Fruit fly (Drosophila melanogaster) whole organism, embryonic: Measurements from ENCODE around the gene kirre.

Experiments
- Atf-2 ChIP-seq: fragments of 200-800 bp; sonication (Bioruptor generic); optimal IDR thresholded peaks from 2 replicates; lab custom pipeline; 2016; ENCODE audit warnings: missing biosample characterization, missing genetic modification characterization
- CG10543 ChIP-seq: fragments of 200-800 bp; sonication (Bioruptor generic); optimal IDR thresholded peaks from 3 replicates; lab custom pipeline; 2017; ENCODE audit warnings: missing biosample characterization, mild to moderate bottlenecking, missing genetic modification characterization, moderate library complexity
- CG10654 ChIP-seq: fragments of 200-800 bp; sonication (Bioruptor generic); optimal IDR thresholded peaks from 2 replicates; lab custom pipeline; 2016; ENCODE audit warnings: missing biosample characterization, missing genetic modification characterization
- CG11093 ChIP-seq: fragments of 200-800 bp; sonication (Bioruptor generic); IDR thresholded peaks from 3 replicates; pipeline ENCODE4 v1.3.6; 2022; ENCODE audit warnings: missing biosample characterization, missing genetic modification characterization
- CG11247 ChIP-seq: fragments of 200-800 bp; sonication (Bioruptor generic); IDR thresholded peaks from 2 replicates; pipeline ENCODE4 v1.3.6; 2022; ENCODE audit warnings: missing biosample characterization, missing genetic modification characterization
- CG14710 ChIP-seq: fragments of 200-800 bp; sonication (Bioruptor generic); optimal IDR thresholded peaks from 3 replicates; lab custom pipeline; 2019; ENCODE audit warnings: missing biosample characterization, mild to moderate bottlenecking, missing genetic modification characterization, moderate library complexity
- CG14965 ChIP-seq: fragments of 200-800 bp; sonication (Bioruptor generic); optimal IDR thresholded peaks from 2 replicates; lab custom pipeline; 2016; ENCODE audit warnings: missing biosample characterization, missing genetic modification characterization, borderline replicate concordance
- CG16779 ChIP-seq: fragments of 200-800 bp; sonication (Bioruptor generic); IDR thresholded peaks from 2 replicates; pipeline ENCODE4 v1.3.6; 2022; ENCODE audit warnings: missing biosample characterization, missing genetic modification characterization
- CG17328 ChIP-seq: fragments of 200-800 bp; sonication (Bioruptor generic); IDR thresholded peaks from 2 replicates; pipeline ENCODE4 v1.3.6; 2022; ENCODE audit warnings: missing biosample characterization, missing genetic modification characterization
- CG17359 ChIP-seq: fragments of 200-800 bp; sonication (Bioruptor generic); optimal IDR thresholded peaks from 3 replicates; lab custom pipeline; 2018; ENCODE audit warnings: missing biosample characterization, mild to moderate bottlenecking, missing genetic modification characterization, moderate library complexity
- CG17802 ChIP-seq: fragments of 200-800 bp; sonication (Bioruptor generic); optimal IDR thresholded peaks from 2 replicates; lab custom pipeline; 2018; ENCODE audit warnings: missing biosample characterization, mild to moderate bottlenecking, missing genetic modification characterization, moderate library complexity
- CG1832 ChIP-seq: fragments of 200-800 bp; sonication (Bioruptor generic); optimal IDR thresholded peaks from 2 replicates; lab custom pipeline; 2017; ENCODE audit warnings: missing biosample characterization, mild to moderate bottlenecking, missing genetic modification characterization, inconsistent platforms
- CG2875 ChIP-seq: fragments of 200-800 bp; sonication (Bioruptor generic); optimal IDR thresholded peaks from 2 replicates; lab custom pipeline; 2017; ENCODE audit warnings: missing biosample characterization, mild to moderate bottlenecking, missing genetic modification characterization, missing genetic modification reagents
- CG3065 ChIP-seq: fragments of 200-800 bp; sonication (Bioruptor generic); optimal IDR thresholded peaks from 2 replicates; lab custom pipeline; 2016; ENCODE audit warnings: missing biosample characterization, missing genetic modification characterization
- CG34422 ChIP-seq: fragments of 200-800 bp; sonication (Bioruptor generic); IDR thresholded peaks from 3 replicates; pipeline ENCODE4 v1.3.6; 2022; ENCODE audit warnings: missing biosample characterization, missing genetic modification characterization
- CG3838 ChIP-seq: fragments of 200-800 bp; sonication (Bioruptor generic); optimal IDR thresholded peaks from 3 replicates; lab custom pipeline; 2016; ENCODE audit warnings: missing biosample characterization, missing genetic modification characterization
- CG4328 ChIP-seq: fragments of 200-800 bp; sonication (Bioruptor generic); optimal IDR thresholded peaks from 3 replicates; lab custom pipeline; 2017; ENCODE audit warnings: missing biosample characterization, missing genetic modification reagents, missing genetic modification characterization
- CG4360 ChIP-seq: fragments of 200-800 bp; sonication (Bioruptor generic); IDR thresholded peaks from 2 replicates; pipeline ENCODE4 v1.3.6; 2022; ENCODE audit warnings: missing biosample characterization, missing genetic modification characterization
- CG4854 ChIP-seq: fragments of 200-800 bp; sonication (Bioruptor generic); optimal IDR thresholded peaks from 2 replicates; lab custom pipeline; 2016; ENCODE audit warnings: missing biosample characterization, missing genetic modification characterization, inconsistent platforms
- CG6683 ChIP-seq: fragments of 200-800 bp; sonication (Bioruptor generic); optimal IDR thresholded peaks from 2 replicates; lab custom pipeline; 2017; ENCODE audit warnings: missing biosample characterization, mild to moderate bottlenecking, missing genetic modification characterization, missing genetic modification reagents
- CG7556 ChIP-seq: fragments of 200-800 bp; sonication (Bioruptor generic); optimal IDR thresholded peaks from 2 replicates; lab custom pipeline; 2017; ENCODE audit warnings: missing biosample characterization, mild to moderate bottlenecking, missing genetic modification characterization
- CG8290 ChIP-seq, 3 experiments: fragments of 200-800 bp; sonication (Bioruptor generic); optimal IDR thresholded peaks; 2 replicates each; lab custom pipeline; 2016 to 2019; ENCODE audit warnings: missing biosample characterization in 3 of 3, missing genetic modification characterization in 3 of 3, mild to moderate bottlenecking in 2 of 3, moderate library complexity in 1 of 3
- CG8359 ChIP-seq: fragments of 200-800 bp; sonication (Bioruptor generic); optimal IDR thresholded peaks from 2 replicates; lab custom pipeline; 2017; ENCODE audit warnings: missing biosample characterization, mild to moderate bottlenecking, missing genetic modification characterization, borderline replicate concordance
- CG9817 ChIP-seq: fragments of 200-800 bp; sonication (Bioruptor generic); optimal IDR thresholded peaks from 2 replicates; lab custom pipeline; 2018; ENCODE audit warnings: missing biosample characterization, mild to moderate bottlenecking, missing genetic modification characterization, moderate library complexity
- D19A ChIP-seq: fragments of 200-800 bp; optimal IDR thresholded peaks from 3 replicates; lab custom pipeline; 2019; ENCODE audit warnings: missing biosample characterization, mild to moderate bottlenecking, missing genetic modification characterization, moderate library complexity
- Deaf1 ChIP-seq: fragments of 200-800 bp; optimal IDR thresholded peaks from 3 replicates; lab custom pipeline; 2019; ENCODE audit warnings: missing biosample characterization, mild to moderate bottlenecking, missing genetic modification characterization, moderate library complexity
- Gug ChIP-seq: fragments of 200-800 bp; sonication (Bioruptor generic); IDR thresholded peaks from 4 replicates; pipeline ENCODE4 v1.3.6; 2022; ENCODE audit warnings: missing biosample characterization, missing genetic modification characterization
- Hand ChIP-seq: fragments of 200-800 bp; sonication (Bioruptor generic); optimal IDR thresholded peaks from 2 replicates; lab custom pipeline; 2017; ENCODE audit warnings: mild to moderate bottlenecking, missing biosample characterization, missing genetic modification reagents, missing genetic modification characterization
- NFAT ChIP-seq: fragments of 200-800 bp; sonication (Bioruptor generic); IDR thresholded peaks from 2 replicates; pipeline ENCODE4 v1.3.6; 2022; ENCODE audit warnings: missing biosample characterization, missing genetic modification characterization
- Sin3A ChIP-seq: fragments of >200 bp; optimal IDR thresholded peaks from 2 replicates; lab custom pipeline; 2018
- Sry-δ ChIP-seq: fragments of 200-800 bp; sonication (Bioruptor generic); optimal IDR thresholded peaks from 2 replicates; lab custom pipeline; 2016; ENCODE audit warnings: missing biosample characterization, missing genetic modification characterization
- ato ChIP-seq: fragments of 200-800 bp; sonication (Bioruptor generic); IDR thresholded peaks from 2 replicates; pipeline ENCODE4 v1.3.6; 2022; ENCODE audit warnings: missing biosample characterization, missing genetic modification characterization; ENCODE audit not compliant: partially characterized antibody
- az2 ChIP-seq: fragments of 200-800 bp; sonication (Bioruptor generic); optimal IDR thresholded peaks from 3 replicates; lab custom pipeline; 2016; ENCODE audit warnings: missing biosample characterization, missing genetic modification characterization
- bcd ChIP-seq: fragments of 200-800 bp; sonication (Bioruptor generic); optimal IDR thresholded peaks from 2 replicates; lab custom pipeline; 2017; ENCODE audit warnings: missing biosample characterization, mild to moderate bottlenecking, missing genetic modification characterization
- cg ChIP-seq: fragments of 200-800 bp; sonication (Bioruptor generic); optimal IDR thresholded peaks from 3 replicates; lab custom pipeline; 2019; ENCODE audit warnings: missing biosample characterization, mild to moderate bottlenecking, missing genetic modification characterization, moderate library complexity
- crol ChIP-seq: fragments of 200-800 bp; sonication (Bioruptor generic); IDR thresholded peaks from 2 replicates; pipeline ENCODE4 v1.3.6; 2022; ENCODE audit warnings: missing biosample characterization, missing genetic modification characterization
- dysf ChIP-seq: fragments of 200-800 bp; sonication (Bioruptor generic); IDR thresholded peaks from 3 replicates; pipeline ENCODE4 v1.3.6; 2022; ENCODE audit warnings: missing biosample characterization, missing genetic modification characterization
- esg ChIP-seq: fragments of 200-800 bp; sonication (Bioruptor generic); conservative IDR thresholded peaks from 2 replicates; pipeline ENCODE4 v1.3.6; 2022; ENCODE audit warnings: missing biosample characterization, missing genetic modification characterization
- eyg ChIP-seq: fragments of 200-800 bp; sonication (Bioruptor generic); optimal IDR thresholded peaks from 3 replicates; lab custom pipeline; 2016; ENCODE audit warnings: missing biosample characterization, missing genetic modification characterization
- gcm ChIP-seq: fragments of 200-800 bp; sonication (Bioruptor generic); optimal IDR thresholded peaks from 2 replicates; lab custom pipeline; 2019; ENCODE audit warnings: missing biosample characterization, mild to moderate bottlenecking, missing genetic modification characterization, moderate library complexity
- gfzf ChIP-seq: fragments of 200-800 bp; sonication (Bioruptor generic); optimal IDR thresholded peaks from 2 replicates; lab custom pipeline; 2016; ENCODE audit warnings: missing biosample characterization, mild to moderate bottlenecking, missing genetic modification characterization, moderate library complexity
- hb ChIP-seq: fragments of 200-800 bp; sonication (Bioruptor generic); IDR thresholded peaks from 3 replicates; pipeline ENCODE4 v1.3.6; 2022; ENCODE audit warnings: missing biosample characterization, missing genetic modification characterization; ENCODE audit not compliant: partially characterized antibody
- mld ChIP-seq: fragments of 200-800 bp; sonication (Bioruptor generic); IDR thresholded peaks from 3 replicates; pipeline ENCODE4 v1.3.6; 2022; ENCODE audit warnings: missing biosample characterization, missing genetic modification characterization; ENCODE audit not compliant: partially characterized antibody
- odd ChIP-seq: fragments of 200-800 bp; sonication (Bioruptor generic); optimal IDR thresholded peaks from 2 replicates; lab custom pipeline; 2017; ENCODE audit warnings: missing biosample characterization, mild to moderate bottlenecking, missing genetic modification characterization
- rib ChIP-seq: fragments of 200-800 bp; sonication (Bioruptor generic); IDR thresholded peaks from 2 replicates; pipeline ENCODE4 v1.3.6; 2022; ENCODE audit warnings: missing biosample characterization, missing genetic modification characterization
- row ChIP-seq: fragments of 200-800 bp; sonication (Bioruptor generic); IDR thresholded peaks from 3 replicates; pipeline ENCODE4 v1.3.6; 2022; ENCODE audit warnings: missing biosample characterization, missing genetic modification characterization
- sens-2 ChIP-seq: fragments of 200-800 bp; sonication (Bioruptor generic); IDR thresholded peaks from 2 replicates; pipeline ENCODE4 v1.3.6; 2022; ENCODE audit warnings: missing biosample characterization, missing genetic modification characterization
- sqz ChIP-seq: fragments of 200-800 bp; sonication (Bioruptor generic); optimal IDR thresholded peaks from 3 replicates; lab custom pipeline; 2018; ENCODE audit warnings: missing biosample characterization, mild to moderate bottlenecking, missing genetic modification characterization
- tup ChIP-seq: fragments of 200-800 bp; sonication (Bioruptor generic); optimal IDR thresholded peaks from 2 replicates; lab custom pipeline; 2016; ENCODE audit warnings: missing biosample characterization, mild to moderate bottlenecking, missing genetic modification characterization, moderate library complexity
- yki ChIP-seq: fragments of >200 bp; optimal IDR thresholded peaks from 3 replicates; lab custom pipeline; 2018
- zfh1 ChIP-seq: fragments of 200-800 bp; sonication (Bioruptor generic); IDR thresholded peaks from 3 replicates; pipeline ENCODE4 v1.3.6; 2022; ENCODE audit warnings: missing biosample characterization, missing genetic modification characterization

kirre gene

DNA sequence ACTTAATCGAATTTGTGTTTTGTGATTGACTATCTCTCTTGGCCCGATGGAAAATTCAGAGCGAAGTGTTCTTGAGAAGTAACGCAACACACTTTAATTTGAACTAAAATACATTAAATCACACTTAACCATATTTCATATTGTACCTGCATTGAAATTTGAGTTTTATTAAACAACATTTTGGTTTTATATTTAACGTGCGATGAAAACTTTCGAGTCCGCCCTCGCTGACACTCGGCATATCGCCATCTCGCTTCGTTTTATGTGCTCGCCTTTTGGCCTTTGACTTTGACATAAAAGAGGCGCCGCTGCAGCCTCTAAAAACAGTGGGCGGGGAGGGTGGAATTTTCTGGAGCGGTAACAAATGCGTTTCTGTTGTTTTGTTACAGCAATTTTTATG, 282.3 kb downstream of the kirre start (continued):
- TF ChIP-seq Hand (GFP tag; lab: Kevin White, UChicago) (peak; percentile 19), CG8290 (GFP tag; optimal IDR thresholded peaks at IDR 0.05; lab: Kevin White, UChicago) (no peak), CG8290 (tag; optimal IDR thresholded peaks at IDR 0.05; lab: Kevin White, UChicago) (peak in 1 of 2 experiments; percentile 73), cg (GFP tag; lab: Kevin White, UChicago) (no peak), CG1832 (GFP tag; lab: Kevin White, UChicago) (no peak), crol (GFP tag; lab: Robert Waterston, UW) (peak; percentile 17; the same call in 1 of the 2 replicates), ato (GFP tag; lab: Robert Waterston, UW) (no peak), CG4328 (no peak), CG14965 (GFP tag; lab: Kevin White, UChicago) (peak; percentile 21), az2 (peak; percentile 72), CG11093 (GFP tag; lab: Robert Waterston, UW) (no peak; the same call in 2 of the 3 replicates), CG9817 (tag; lab: Kevin White, UChicago) (no peak), hb (GFP tag; lab: Robert Waterston, UW) (no peak), CG14710 (tag; lab: Kevin White, UChicago) (peak; percentile 79), Gug (GFP tag; lab: Robert Waterston, UW) (0 out of 4 replicates have a peak, but pooled peaks have one; percentile 12), bcd (GFP tag; lab: Kevin White, UChicago) (peak; percentile 47), CG17328 (peak; percentile 86), CG4854 (GFP tag; lab: Kevin White, UChicago) (no peak), odd (peak; percentile 12), CG10543 (GFP tag; lab: Kevin White, UChicago) (no peak), CG8359 (peak; percentile 18), mld (GFP tag; lab: Robert Waterston, UW) (no peak), Sin3A (lab: Kevin White, UChicago) (no peak), dysf (peak; percentile 63), CG16779 (GFP tag; lab: Robert Waterston, UW) (no peak), yki (lab: Kevin White, UChicago) (no peak), eyg (peak; percentile 21), CG10654 (peak; percentile 20), CG4360 (GFP tag; lab: Robert Waterston, UW) (no peak), CG7556 (GFP tag; lab: Kevin White, UChicago) (peak; percentile 52), D19A (tag; lab: Kevin White, UChicago) (peak; percentile 67), NFAT (GFP tag; lab: Robert Waterston, UW) (no peak), CG3065 (no peak), row (GFP tag; lab: Robert Waterston, UW) (peak; percentile 82), Deaf1 (peak; percentile 41), CG34422 (GFP tag; lab: Robert Waterston, UW) (peak; percentile 72), CG11247 (GFP tag; lab: Robert Waterston, UW) (peak; percentile 43; the same call in 1 of the 2 replicates), esg (GFP tag; lab: Robert Waterston, UW) (peak; percentile 60), CG6683 (GFP tag; lab: Kevin White, UChicago) (no peak), CG2875 (GFP tag; lab: Kevin White, UChicago) (peak; percentile 45), zfh1 (GFP tag; lab: Robert Waterston, UW) (peak; percentile 80), rib (GFP tag; lab: Robert Waterston, UW) (no peak), CG3838 (GFP tag; lab: Kevin White, UChicago) (no peak), sens-2 (GFP tag; lab: Robert Waterston, UW) (0 out of 2 replicates have a peak, but pooled peaks have one; percentile 28), Atf-2 (GFP tag; lab: Kevin White, UChicago) (peak; percentile 60), CG17359 (tag; lab: Kevin White, UChicago) (peak; percentile 77), tup (peak; percentile 34), CG17802 (tag; lab: Kevin White, UChicago) (peak; percentile 40), sqz (GFP tag; lab: Kevin White, UChicago) (peak; percentile 42), gfzf (GFP tag; lab: Kevin White, UChicago) (no peak), gcm (GFP tag; lab: Kevin White, UChicago) (peak; percentile 40), Sry-δ (GFP tag; lab: Kevin White, UChicago) (peak; percentile 22)
